Fruit fly (Drosophila melanogaster) whole organism, embryonic: ENCODE data around the gene tutl.

ENCODE experiments used
- Ada2b ChIP-seq: fragments of 200-800 bp; sonication (Bioruptor generic); IDR thresholded peaks from 2 replicates; pipeline ENCODE4 v1.3.6; 2022; ENCODE audit warnings: missing biosample characterization, missing genetic modification characterization
- Aef1 ChIP-seq: fragments of 200-800 bp; sonication (Bioruptor generic); IDR thresholded peaks from 3 replicates; pipeline ENCODE4 v1.3.6; 2022; ENCODE audit warnings: missing biosample characterization, missing genetic modification characterization
- B-H2 ChIP-seq: fragments of 200-800 bp; sonication (Bioruptor generic); optimal IDR thresholded peaks from 2 replicates; lab custom pipeline; 2018; ENCODE audit warnings: missing biosample characterization, mild to moderate bottlenecking, missing genetic modification characterization
- CG10274 ChIP-seq: fragments of 200-800 bp; sonication (Bioruptor generic); optimal IDR thresholded peaks from 3 replicates; lab custom pipeline; 2017; ENCODE audit warnings: missing biosample characterization, mild to moderate bottlenecking, missing genetic modification characterization
- CG11093 ChIP-seq: fragments of 200-800 bp; sonication (Bioruptor generic); IDR thresholded peaks from 3 replicates; pipeline ENCODE4 v1.3.6; 2022; ENCODE audit warnings: missing biosample characterization, missing genetic modification characterization
- CG12155 ChIP-seq: fragments of 200-800 bp; sonication (Bioruptor generic); optimal IDR thresholded peaks from 3 replicates; lab custom pipeline; 2016; ENCODE audit warnings: missing biosample characterization, missing genetic modification characterization
- CG13296 ChIP-seq: fragments of 200-800 bp; sonication (Bioruptor generic); optimal IDR thresholded peaks from 3 replicates; lab custom pipeline; 2018; ENCODE audit warnings: missing biosample characterization, mild to moderate bottlenecking, missing genetic modification characterization
- CG14441 ChIP-seq: fragments of 200-800 bp; sonication (Bioruptor generic); IDR thresholded peaks from 2 replicates; pipeline ENCODE4 v1.3.6; 2022; ENCODE audit warnings: missing biosample characterization, missing genetic modification characterization
- CG14667 ChIP-seq: fragments of 200-800 bp; sonication (Bioruptor generic); IDR thresholded peaks from 2 replicates; pipeline ENCODE4 v1.3.6; 2022; ENCODE audit warnings: missing biosample characterization, missing genetic modification characterization
- CG14710 ChIP-seq: fragments of 200-800 bp; sonication (Bioruptor generic); optimal IDR thresholded peaks from 3 replicates; lab custom pipeline; 2019; ENCODE audit warnings: missing biosample characterization, mild to moderate bottlenecking, missing genetic modification characterization, moderate library complexity
- CG1647 ChIP-seq: fragments of 200-800 bp; sonication (Bioruptor generic); optimal IDR thresholded peaks from 3 replicates; lab custom pipeline; 2016; ENCODE audit warnings: missing biosample characterization, missing genetic modification characterization
- CG17568 ChIP-seq: fragments of 200-800 bp; sonication (Bioruptor generic); optimal IDR thresholded peaks from 2 replicates; lab custom pipeline; 2018; ENCODE audit warnings: missing biosample characterization, mild to moderate bottlenecking, missing genetic modification characterization, moderate library complexity
- CG18619 ChIP-seq: fragments of 200-800 bp; sonication (Bioruptor generic); optimal IDR thresholded peaks from 3 replicates; lab custom pipeline; 2017; ENCODE audit warnings: missing biosample characterization, mild to moderate bottlenecking, missing genetic modification characterization
- CG3163 ChIP-seq: fragments of 200-800 bp; sonication (Bioruptor generic); optimal IDR thresholded peaks from 3 replicates; lab custom pipeline; 2016; ENCODE audit warnings: missing biosample characterization, missing genetic modification characterization
- CG32767 ChIP-seq: fragments of 200-800 bp; sonication (Bioruptor generic); IDR thresholded peaks from 2 replicates; pipeline ENCODE4 v1.3.6; 2022; ENCODE audit warnings: missing biosample characterization, missing genetic modification characterization
- CG33557 ChIP-seq: fragments of 200-800 bp; sonication (Bioruptor generic); optimal IDR thresholded peaks from 2 replicates; lab custom pipeline; 2019; ENCODE audit warnings: missing biosample characterization, mild to moderate bottlenecking, missing genetic modification characterization, moderate library complexity
- CG4282 ChIP-seq: fragments of 200-800 bp; sonication (Bioruptor generic); optimal IDR thresholded peaks from 2 replicates; lab custom pipeline; 2016; ENCODE audit warnings: missing biosample characterization, missing genetic modification characterization
- CG4617 ChIP-seq: fragments of 200-800 bp; sonication (Bioruptor generic); optimal IDR thresholded peaks from 3 replicates; lab custom pipeline; 2016; ENCODE audit warnings: missing biosample characterization, missing genetic modification characterization, borderline replicate concordance
- CG4707 ChIP-seq: fragments of 200-800 bp; sonication (Bioruptor generic); optimal IDR thresholded peaks from 2 replicates; lab custom pipeline; 2018; ENCODE audit warnings: missing biosample characterization, mild to moderate bottlenecking, missing genetic modification characterization, moderate library complexity
- CG6272 ChIP-seq: fragments of 200-800 bp; sonication (Bioruptor generic); IDR thresholded peaks from 2 replicates; pipeline ENCODE4 v1.3.6; 2022; ENCODE audit warnings: missing biosample characterization, missing genetic modification characterization
- CG6854 ChIP-seq: fragments of 200-800 bp; sonication (Bioruptor generic); optimal IDR thresholded peaks from 3 replicates; lab custom pipeline; 2017; ENCODE audit warnings: missing biosample characterization, mild to moderate bottlenecking, missing genetic modification characterization
- CG7987 ChIP-seq: fragments of 200-800 bp; sonication (Bioruptor generic); optimal IDR thresholded peaks from 2 replicates; lab custom pipeline; 2018; ENCODE audit warnings: missing biosample characterization, mild to moderate bottlenecking, missing genetic modification characterization, moderate library complexity
- CG8478 ChIP-seq: fragments of >200 bp; optimal IDR thresholded peaks from 2 replicates; lab custom pipeline; 2018
- CG9876 ChIP-seq: fragments of 200-800 bp; sonication (Bioruptor generic); optimal IDR thresholded peaks from 2 replicates; lab custom pipeline; 2016; ENCODE audit warnings: missing biosample characterization, missing genetic modification characterization
- Ets97D ChIP-seq: fragments of 200-800 bp; sonication (Bioruptor generic); optimal IDR thresholded peaks from 3 replicates; lab custom pipeline; 2016; ENCODE audit warnings: missing biosample characterization, missing genetic modification characterization
- Gsc ChIP-seq: fragments of 200-800 bp; sonication (Bioruptor generic); IDR thresholded peaks from 2 replicates; pipeline ENCODE4 v1.3.6; 2022; ENCODE audit warnings: missing biosample characterization, missing genetic modification characterization
- PHDP ChIP-seq: fragments of 200-800 bp; sonication (Bioruptor generic); optimal IDR thresholded peaks from 3 replicates; lab custom pipeline; 2018; ENCODE audit warnings: missing biosample characterization, mild to moderate bottlenecking, missing genetic modification characterization, moderate library complexity
- Stat92E ChIP-seq, 3 experiments: fragments of >200 bp in 2 of 3; fragments of 200-800 bp in 1 of 3; sonication (Bioruptor generic) in 1 of 3; optimal IDR thresholded peaks; 2 replicates each; lab custom pipeline; 2017 to 2019; ENCODE audit warnings: missing biosample characterization in 3 of 3, missing genetic modification characterization in 3 of 3, mild to moderate bottlenecking in 1 of 3, moderate library complexity in 1 of 3
- TFAM ChIP-seq: fragments of 200-800 bp; sonication (Bioruptor generic); optimal IDR thresholded peaks from 2 replicates; lab custom pipeline; 2017; ENCODE audit warnings: missing biosample characterization, missing genetic modification characterization, inconsistent platforms
- ash1 ChIP-seq: fragments of 200-800 bp; sonication (Bioruptor generic); optimal IDR thresholded peaks from 2 replicates; lab custom pipeline; 2018; ENCODE audit warnings: missing biosample characterization, mild to moderate bottlenecking, missing genetic modification characterization
- az2 ChIP-seq: fragments of 200-800 bp; sonication (Bioruptor generic); optimal IDR thresholded peaks from 3 replicates; lab custom pipeline; 2016; ENCODE audit warnings: missing biosample characterization, missing genetic modification characterization
- br ChIP-seq: fragments of >200 bp; optimal IDR thresholded peaks from 2 replicates; lab custom pipeline; 2017
- caup ChIP-seq: fragments of 200-800 bp; sonication (Bioruptor generic); optimal IDR thresholded peaks from 3 replicates; lab custom pipeline; 2017; ENCODE audit warnings: missing biosample characterization, mild to moderate bottlenecking, missing genetic modification characterization, moderate library complexity; ENCODE audit not compliant: severe bottlenecking
- croc ChIP-seq: fragments of 200-800 bp; sonication (Bioruptor generic); conservative IDR thresholded peaks from 3 replicates; pipeline ENCODE4 v1.3.6; 2022; ENCODE audit warnings: missing biosample characterization, missing genetic modification characterization
- fu2 ChIP-seq: fragments of 200-800 bp; sonication (Bioruptor generic); optimal IDR thresholded peaks from 2 replicates; lab custom pipeline; 2016; ENCODE audit warnings: missing biosample characterization, missing genetic modification characterization
- gt ChIP-seq: fragments of 200-800 bp; sonication (Bioruptor generic); IDR thresholded peaks from 2 replicates; pipeline ENCODE4 v1.3.6; 2022; ENCODE audit warnings: missing biosample characterization, missing genetic modification characterization
- jigr1 ChIP-seq: fragments of 200-800 bp; sonication (Bioruptor generic); IDR thresholded peaks from 3 replicates; pipeline ENCODE4 v1.3.6; 2022; ENCODE audit warnings: missing biosample characterization, missing genetic modification characterization
- lab ChIP-seq: fragments of 200-800 bp; sonication (Bioruptor generic); optimal IDR thresholded peaks from 3 replicates; lab custom pipeline; 2017; ENCODE audit warnings: missing biosample characterization, missing genetic modification characterization, mild to moderate bottlenecking, moderate library complexity, missing genetic modification reagents
- nerfin-1 ChIP-seq: fragments of 200-800 bp; sonication (Bioruptor generic); optimal IDR thresholded peaks from 3 replicates; lab custom pipeline; 2019; ENCODE audit warnings: missing biosample characterization, mild to moderate bottlenecking, missing genetic modification characterization, moderate library complexity
- nmo ChIP-seq: fragments of 200-800 bp; sonication (Bioruptor generic); optimal IDR thresholded peaks from 2 replicates; lab custom pipeline; 2018; ENCODE audit warnings: missing biosample characterization, mild to moderate bottlenecking, missing genetic modification characterization, moderate library complexity
- otp ChIP-seq: fragments of 200-800 bp; sonication (Bioruptor generic); IDR thresholded peaks from 3 replicates; pipeline ENCODE4, ENCODE4 v1.3.6; 2022; ENCODE audit warnings: missing biosample characterization, missing genetic modification characterization
- pita ChIP-seq: fragments of 200-800 bp; sonication (Bioruptor generic); optimal IDR thresholded peaks from 2 replicates; lab custom pipeline; 2017; ENCODE audit warnings: missing biosample characterization, mild to moderate bottlenecking, missing genetic modification characterization
- prd ChIP-seq, 3 experiments: fragments of >200 bp in 2 of 3; fragments of 200-800 bp in 1 of 3; sonication (Bioruptor generic) in 1 of 3; optimal IDR thresholded peaks in 2 of 3; IDR thresholded peaks in 1 of 3; 2 replicates in 2 of 3; 3 replicates in 1 of 3; pipeline versions ENCODE4 v1.3.6 to Lab custom; 2017 to 2022; ENCODE audit warnings: missing biosample characterization in 1 of 3, missing genetic modification characterization in 1 of 3
- schlank ChIP-seq: fragments of 200-800 bp; sonication (Bioruptor generic); optimal IDR thresholded peaks from 2 replicates; lab custom pipeline; 2018; ENCODE audit warnings: missing biosample characterization, mild to moderate bottlenecking, missing genetic modification characterization
- tgo ChIP-seq: fragments of 200-800 bp; sonication (Bioruptor generic); IDR thresholded peaks from 3 replicates; pipeline ENCODE4 v1.3.6; 2022; ENCODE audit warnings: missing biosample characterization, missing genetic modification characterization
- ttk ChIP-seq: fragments of 200-800 bp; sonication (Bioruptor generic); IDR thresholded peaks from 2 replicates; pipeline ENCODE4 v2.1.2; 2022; ENCODE audit warnings: missing biosample characterization, missing genetic modification characterization
- unc-4 ChIP-seq: fragments of 200-800 bp; sonication (Bioruptor generic); IDR thresholded peaks from 2 replicates; pipeline ENCODE4 v1.3.6; 2022; ENCODE audit warnings: missing biosample characterization, missing genetic modification characterization; ENCODE audit not compliant: partially characterized antibody
- vfl ChIP-seq: fragments of 200-800 bp; sonication (Bioruptor generic); optimal IDR thresholded peaks from 2 replicates; lab custom pipeline; 2016; ENCODE audit warnings: missing biosample characterization, missing genetic modification characterization
- zf30C ChIP-seq: fragments of 200-800 bp; sonication (Bioruptor generic); optimal IDR thresholded peaks from 3 replicates; lab custom pipeline; 2018; ENCODE audit warnings: missing biosample characterization, mild to moderate bottlenecking, missing genetic modification characterization

The tutl gene

DNA sequence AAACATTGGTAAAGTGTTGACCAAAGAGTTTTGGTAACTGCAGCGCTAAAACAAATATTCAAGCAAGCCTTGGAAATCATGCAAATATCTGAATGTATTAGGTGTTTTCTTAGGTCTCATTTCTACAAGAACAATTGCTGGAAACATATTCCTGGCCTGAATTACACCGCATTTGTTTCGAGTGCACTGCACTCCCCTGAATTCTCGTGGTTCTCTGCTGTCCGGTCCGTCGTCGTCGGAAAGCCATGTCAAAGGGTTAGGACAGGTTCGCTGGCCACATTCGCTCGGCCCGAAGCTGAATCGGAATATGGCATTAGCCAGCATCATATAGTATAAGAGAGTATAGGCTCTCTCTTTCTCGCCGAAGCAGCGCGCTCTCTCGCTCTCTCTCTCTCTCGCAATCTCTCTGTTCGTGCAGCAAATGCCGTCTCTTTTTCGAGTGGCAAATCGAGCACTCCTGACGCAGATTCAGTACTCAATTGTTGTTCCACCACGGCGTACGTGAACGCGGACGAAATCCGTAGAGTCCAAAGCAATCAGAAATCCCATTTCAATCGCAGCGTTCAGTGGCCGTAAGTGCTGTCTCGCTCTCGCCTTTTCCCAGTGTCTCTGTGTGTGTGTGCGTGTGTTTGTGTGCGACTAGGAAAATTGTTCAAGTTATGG is at the start of gene tutl (continued):
- TF ChIP-seq CG11093 (peak; percentile 77; the same call in 2 of the 3 replicates), Ets97D (GFP tag; lab: Kevin White, UChicago) (peak; percentile 63), CG32767 (GFP tag; lab: Robert Waterston, UW) (peak; percentile 68), pita (no peak), ash1 (GFP tag; lab: Kevin White, UChicago) (no peak), Gsc (peak; percentile 66), zf30C (GFP tag; lab: Kevin White, UChicago) (peak; percentile 92), CG4707 (GFP tag; lab: Kevin White, UChicago) (peak; percentile 17), CG14710 (tag; lab: Kevin White, UChicago) (peak; percentile 84), CG12155 (GFP tag; lab: Kevin White, UChicago) (peak; percentile 78), CG9876 (GFP tag; lab: Kevin White, UChicago) (peak; percentile 76), CG4617 (peak; percentile 71), TFAM (GFP tag; lab: Kevin White, UChicago) (no peak), CG8478 (lab: Kevin White, UChicago) (peak; percentile 83), CG10274 (GFP tag; lab: Kevin White, UChicago) (peak; percentile 50), caup (GFP tag; lab: Kevin White, UChicago) (peak; percentile 32), Ada2b (GFP tag; lab: Robert Waterston, UW) (peak; percentile 77), CG14667 (GFP tag; lab: Robert Waterston, UW) (peak; percentile 75), vfl (GFP tag; lab: Kevin White, UChicago) (peak; percentile 72), CG6272 (GFP tag; lab: Robert Waterston, UW) (peak; percentile 65; the same call in 1 of the 2 replicates), CG17568 (GFP tag; lab: Kevin White, UChicago) (peak; percentile 18), schlank (tag; lab: Kevin White, UChicago) (no peak), PHDP (tag; lab: Kevin White, UChicago) (peak; percentile 65), CG13296 (peak; percentile 42), Stat92E (GFP tag; optimal IDR thresholded peaks at IDR 0.05; lab: Kevin White, UChicago) (peak in 1 of 3 experiments; percentile 39), CG3163 (GFP tag; lab: Kevin White, UChicago) (peak; percentile 18), CG7987 (GFP tag; lab: Kevin White, UChicago) (no peak), gt (0 out of 2 replicates have a peak, but pooled peaks have one; percentile 29), CG1647 (peak; percentile 73), unc-4 (GFP tag; lab: Robert Waterston, UW) (0 out of 2 replicates have a peak, but pooled peaks have one; percentile 34), CG14441 (GFP tag; lab: Robert Waterston, UW) (peak; percentile 89), tgo (peak; percentile 81), lab (GFP tag; lab: Kevin White, UChicago) (peak; percentile 73), CG33557 (GFP tag; lab: Kevin White, UChicago) (peak; percentile 48), croc (GFP tag; lab: Robert Waterston, UW) (peak; percentile 84), prd (optimal IDR thresholded peaks at IDR 0.05; lab: Kevin White, UChicago) (no peak), prd (GFP tag; IDR thresholded peaks at IDR 0.05; lab: Robert Waterston, UW) (peak; percentile 89), CG6854 (GFP tag; lab: Kevin White, UChicago) (peak; percentile 11), jigr1 (GFP tag; lab: Robert Waterston, UW) (peak; percentile 63; the same call in 1 of the 3 replicates), B-H2 (GFP tag; lab: Kevin White, UChicago) (no peak), fu2 (GFP tag; lab: Kevin White, UChicago) (peak; percentile 75), nerfin-1 (tag; lab: Kevin White, UChicago) (peak; percentile 49), nmo (GFP tag; lab: Kevin White, UChicago) (peak; percentile 85), Aef1 (GFP tag; lab: Robert Waterston, UW) (peak; percentile 78), ttk (peak; percentile 65; the same call in 1 of the 2 replicates), br (lab: Kevin White, UChicago) (no peak), az2 (GFP tag; lab: Kevin White, UChicago) (peak; percentile 85), CG4282 (peak; percentile 47), CG18619 (GFP tag; lab: Kevin White, UChicago) (peak; percentile 82), otp (GFP tag; lab: Robert Waterston, UW) (peak; percentile 71)
